1 fruit fly cellular context compared by ENCODE assay signal in the genomic region with DNA sequence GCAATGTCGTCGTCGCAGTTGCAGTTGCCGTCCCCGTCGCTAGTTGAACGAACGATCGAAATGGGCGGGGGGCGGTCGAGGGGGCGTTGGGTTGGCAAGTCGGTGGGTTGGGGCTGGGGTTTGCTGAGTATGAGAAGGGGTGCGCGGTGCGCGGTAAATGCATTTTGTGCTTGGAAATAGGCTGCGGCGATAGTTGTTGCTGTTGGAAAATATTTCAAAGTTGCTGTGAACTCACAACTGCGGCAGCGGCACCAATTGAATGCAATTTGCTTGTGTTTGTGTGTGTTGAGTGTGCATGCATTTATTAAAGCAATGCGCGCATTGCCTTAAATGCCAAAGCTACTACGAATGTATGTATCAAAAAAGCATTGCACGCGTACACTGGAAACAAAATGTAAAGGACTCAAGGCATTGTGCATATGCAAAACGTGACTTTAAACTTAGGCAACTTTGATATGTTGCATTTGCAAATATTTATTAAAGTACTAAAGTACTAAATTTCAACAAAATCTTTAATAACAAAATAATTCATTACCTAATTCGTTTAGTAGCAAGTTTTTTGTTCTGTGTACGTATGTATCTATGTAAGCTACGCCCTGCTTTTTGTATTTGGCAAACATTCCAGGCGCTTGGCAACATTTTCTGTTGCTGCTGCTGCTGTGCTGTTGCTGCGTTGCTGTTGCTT.
TF ChIP-seq lines count a peak whose summit lies in the region.

No protein-coding gene starts in this region.

TF ChIP-seq in whole organism, embryonic, 481 proteins besides CTCF, POLR2A, EP300 and RAD21 (continued from another document and continues in another):
- TF ChIP-seq CG30431 (GFP tag; optimal IDR thresholded peaks at IDR 0.05; lab: Kevin White, UChicago) (peak; percentile 7), ems (GFP tag; optimal IDR thresholded peaks at IDR 0.05; lab: Kevin White, UChicago) (no peak), prd (optimal IDR thresholded peaks at IDR 0.05; lab: Kevin White, UChicago) (no peak), prd (GFP tag; IDR thresholded peaks at IDR 0.05; lab: Robert Waterston, UW) (peak; percentile 39; the same call in 1 of the 3 replicates), jigr1 (GFP tag; IDR thresholded peaks at IDR 0.05; lab: Robert Waterston, UW) (0 out of 3 replicates have a peak, but pooled peaks have one; percentile 26), Gug (GFP tag; IDR thresholded peaks at IDR 0.05; lab: Robert Waterston, UW) (0 out of 4 replicates have a peak, but pooled peaks have one; percentile 13), Poxn (GFP tag; IDR thresholded peaks at IDR 0.05; lab: Robert Waterston, UW) (no peak), CG30020 (tag; optimal IDR thresholded peaks at IDR 0.05; lab: Kevin White, UChicago) (no peak), Stat92E (GFP tag; optimal IDR thresholded peaks at IDR 0.05; lab: Kevin White, UChicago) (no peak), Hand (GFP tag; optimal IDR thresholded peaks at IDR 0.05; lab: Kevin White, UChicago) (no peak), Opbp (GFP tag; IDR thresholded peaks at IDR 0.05; lab: Robert Waterston, UW; ENCODE audit: partially characterized antibody) (peak; percentile 55; the same call in 1 of the 3 replicates), Adf1 (GFP tag; IDR thresholded peaks at IDR 0.05; lab: Robert Waterston, UW) (no peak), sd (tag; optimal IDR thresholded peaks at IDR 0.05; lab: Kevin White, UChicago) (peak; percentile 77), CkIIα-i1 (GFP tag; IDR thresholded peaks at IDR 0.05; lab: Robert Waterston, UW) (no peak), CG9727 (GFP tag; optimal IDR thresholded peaks at IDR 0.05; lab: Kevin White, UChicago) (peak; percentile 9), CG10147 (GFP tag; optimal IDR thresholded peaks at IDR 0.05; lab: Kevin White, UChicago) (no peak), Camta (GFP tag; optimal IDR thresholded peaks at IDR 0.05; lab: Kevin White, UChicago) (peak; percentile 54), Optix (GFP tag; IDR thresholded peaks at IDR 0.05; lab: Robert Waterston, UW) (no peak), dmrt11E (tag; optimal IDR thresholded peaks at IDR 0.05; lab: Kevin White, UChicago) (peak; percentile 72), pnt (GFP tag; optimal IDR thresholded peaks at IDR 0.05; lab: Kevin White, UChicago) (peak; percentile 50), ci (GFP tag; IDR thresholded peaks at IDR 0.05; lab: Robert Waterston, UW) (peak; percentile 71; the same call in 2 of the 3 replicates), CG14667 (GFP tag; IDR thresholded peaks at IDR 0.05; lab: Robert Waterston, UW) (no peak; the same call in 1 of the 2 replicates), H15 (GFP tag; IDR thresholded peaks at IDR 0.05; lab: Robert Waterston, UW) (no peak; the same call in 2 of the 3 replicates), cwo (GFP tag; optimal IDR thresholded peaks at IDR 0.05; lab: Kevin White, UChicago) (no peak), CG16815 (GFP tag; optimal IDR thresholded peaks at IDR 0.05; lab: Kevin White, UChicago) (peak; percentile 9), dati (GFP tag; IDR thresholded peaks at IDR 0.05; lab: Robert Waterston, UW) (peak; percentile 22; the same call in 1 of the 2 replicates), ab (GFP tag; optimal IDR thresholded peaks at IDR 0.05; lab: Kevin White, UChicago) (no peak), wdn (GFP tag; IDR thresholded peaks at IDR 0.05; lab: Robert Waterston, UW) (no peak), CG11695 (GFP tag; IDR thresholded peaks at IDR 0.05; lab: Robert Waterston, UW) (peak; percentile 8; the same call in 1 of the 3 replicates), Lim3 (GFP tag; IDR thresholded peaks at IDR 0.05; lab: Robert Waterston, UW) (no peak), Pdp1 (GFP tag; optimal IDR thresholded peaks at IDR 0.05; lab: Kevin White, UChicago) (peak; percentile 5 to 44), al (GFP tag; IDR thresholded peaks at IDR 0.05; lab: Robert Waterston, UW) (no peak), cg (GFP tag; optimal IDR thresholded peaks at IDR 0.05; lab: Kevin White, UChicago) (peak; percentile 47), Ssrp (tag; optimal IDR thresholded peaks at IDR 0.05; lab: Kevin White, UChicago) (peak; percentile 63), CG10321 (GFP tag; IDR thresholded peaks at IDR 0.05; lab: Robert Waterston, UW) (no peak), fu2 (GFP tag; optimal IDR thresholded peaks at IDR 0.05; lab: Kevin White, UChicago) (no peak), twi (tag; optimal IDR thresholded peaks at IDR 0.05; lab: Kevin White, UChicago) (no peak), MESR4 (GFP tag; optimal IDR thresholded peaks at IDR 0.05; lab: Kevin White, UChicago) (no peak), B-H2 (GFP tag; optimal IDR thresholded peaks at IDR 0.05; lab: Kevin White, UChicago) (no peak), Fer3 (tag; optimal IDR thresholded peaks at IDR 0.05; lab: Kevin White, UChicago) (peak; percentile 26), CG8359 (GFP tag; optimal IDR thresholded peaks at IDR 0.05; lab: Kevin White, UChicago; ENCODE audit: borderline replicate concordance) (no peak), Awh (GFP tag; IDR thresholded peaks at IDR 0.05; lab: Robert Waterston, UW) (no peak), CG13775 (GFP tag; optimal IDR thresholded peaks at IDR 0.05; lab: Kevin White, UChicago) (no peak), Atf-2 (GFP tag; optimal IDR thresholded peaks at IDR 0.05; lab: Kevin White, UChicago) (peak; percentile 43), grau (tag; optimal IDR thresholded peaks at IDR 0.05; lab: Kevin White, UChicago) (peak; percentile 54), zen (tag; optimal IDR thresholded peaks at IDR 0.05; lab: Kevin White, UChicago) (peak; percentile 31), CG15601 (tag; optimal IDR thresholded peaks at IDR 0.05; lab: Kevin White, UChicago) (peak; percentile 29), Lhr (GFP tag; optimal IDR thresholded peaks at IDR 0.05; lab: Kevin White, UChicago) (peak; percentile 39), CG6689 (GFP tag; IDR thresholded peaks at IDR 0.05; lab: Robert Waterston, UW) (peak; percentile 48), ken (GFP tag; IDR thresholded peaks at IDR 0.05; lab: Robert Waterston, UW) (0 out of 3 replicates have a peak, but pooled peaks have one; percentile 34), CG2678 (tag; optimal IDR thresholded peaks at IDR 0.05; lab: Kevin White, UChicago) (peak; percentile 51), CG34422 (GFP tag; IDR thresholded peaks at IDR 0.05; lab: Robert Waterston, UW) (no peak), CG4854 (GFP tag; optimal IDR thresholded peaks at IDR 0.05; lab: Kevin White, UChicago) (peak; percentile 42), CG32772 (GFP tag; IDR thresholded peaks at IDR 0.05; lab: Robert Waterston, UW) (no peak), CG12219 (GFP tag; optimal IDR thresholded peaks at IDR 0.05; lab: Kevin White, UChicago) (peak; percentile 21), CG13424 (tag; optimal IDR thresholded peaks at IDR 0.05; lab: Kevin White, UChicago) (peak; percentile 35), CG12942 (GFP tag; optimal IDR thresholded peaks at IDR 0.05; lab: Kevin White, UChicago) (peak; percentile 18), CG18476 (GFP tag; optimal IDR thresholded peaks at IDR 0.05; lab: Kevin White, UChicago) (peak; percentile 15), oc (tag; optimal IDR thresholded peaks at IDR 0.05; lab: Kevin White, UChicago) (peak; percentile 7), CG11093 (GFP tag; IDR thresholded peaks at IDR 0.05; lab: Robert Waterston, UW) (no peak), bab2 (GFP tag; optimal IDR thresholded peaks at IDR 0.05; lab: Kevin White, UChicago) (no peak), gro (GFP tag; optimal IDR thresholded peaks at IDR 0.05; lab: Kevin White, UChicago) (no peak), CG1647 (GFP tag; optimal IDR thresholded peaks at IDR 0.05; lab: Kevin White, UChicago) (peak; percentile 14), Ets97D (GFP tag; optimal IDR thresholded peaks at IDR 0.05; lab: Kevin White, UChicago) (no peak), CG9437 (GFP tag; optimal IDR thresholded peaks at IDR 0.05; lab: Kevin White, UChicago) (peak; percentile 25), CG1602 (GFP tag; optimal IDR thresholded peaks at IDR 0.05; lab: Kevin White, UChicago) (peak; percentile 30), nmo (GFP tag; optimal IDR thresholded peaks at IDR 0.05; lab: Kevin White, UChicago) (peak; percentile 55), CG14014 (GFP tag; IDR thresholded peaks at IDR 0.05; lab: Robert Waterston, UW) (peak; percentile 33; the same call in 1 of the 2 replicates), emc (GFP tag; optimal IDR thresholded peaks at IDR 0.05; lab: Kevin White, UChicago) (no peak), ssp (GFP tag; IDR thresholded peaks at IDR 0.05; lab: Robert Waterston, UW) (no peak), sob (GFP tag; IDR thresholded peaks at IDR 0.05; lab: Robert Waterston, UW) (no peak), pzg (GFP tag; optimal IDR thresholded peaks at IDR 0.05; lab: Kevin White, UChicago) (no peak), slp2 (GFP tag; optimal IDR thresholded peaks at IDR 0.05; lab: Kevin White, UChicago) (peak; percentile 15), hb (GFP tag; IDR thresholded peaks at IDR 0.05; lab: Robert Waterston, UW; ENCODE audit: partially characterized antibody) (no peak), CG16863 (GFP tag; optimal IDR thresholded peaks at IDR 0.05; lab: Kevin White, UChicago) (peak; percentile 31), Spps (tag; optimal IDR thresholded peaks at IDR 0.05; lab: Kevin White, UChicago) (peak; percentile 60), PHDP (tag; optimal IDR thresholded peaks at IDR 0.05; lab: Kevin White, UChicago) (peak; percentile 45), kay (GFP tag; optimal IDR thresholded peaks at IDR 0.05; lab: Kevin White, UChicago) (no peak), Drgx (GFP tag; IDR thresholded peaks at IDR 0.05; lab: Robert Waterston, UW) (peak; percentile 98), croc (GFP tag; conservative IDR thresholded peaks at IDR 0.05; lab: Robert Waterston, UW) (peak; percentile 23; the same call in 2 of the 3 replicates), Dip3 (GFP tag; optimal IDR thresholded peaks at IDR 0.05; lab: Kevin White, UChicago) (no peak), pum (GFP tag; optimal IDR thresholded peaks at IDR 0.05; lab: Kevin White, UChicago) (peak; percentile 26), wek (GFP tag; optimal IDR thresholded peaks at IDR 0.05; lab: Kevin White, UChicago) (no peak), Oli (tag; optimal IDR thresholded peaks at IDR 0.05; lab: Kevin White, UChicago) (peak; percentile 73), yki (optimal IDR thresholded peaks at IDR 0.05; lab: Kevin White, UChicago) (no peak), mirr (GFP tag; optimal IDR thresholded peaks at IDR 0.05; lab: Kevin White, UChicago) (no peak), H2.0 (GFP tag; IDR thresholded peaks at IDR 0.05; lab: Robert Waterston, UW) (no peak), CG10431 (GFP tag; optimal IDR thresholded peaks at IDR 0.05; lab: Kevin White, UChicago) (peak; percentile 30), Sox102F (GFP tag; optimal IDR thresholded peaks at IDR 0.05; lab: Kevin White, UChicago) (peak; percentile 70), pita (GFP tag; optimal IDR thresholded peaks at IDR 0.05; lab: Kevin White, UChicago) (no peak), CG2875 (GFP tag; optimal IDR thresholded peaks at IDR 0.05; lab: Kevin White, UChicago) (peak; percentile 33), CG7556 (GFP tag; optimal IDR thresholded peaks at IDR 0.05; lab: Kevin White, UChicago) (peak; percentile 47), Ptx1 (GFP tag; IDR thresholded peaks at IDR 0.05; lab: Robert Waterston, UW) (peak; percentile 42; the same call in 1 of the 2 replicates), lab (GFP tag; optimal IDR thresholded peaks at IDR 0.05; lab: Kevin White, UChicago) (peak; percentile 5), dmrt99B (tag; optimal IDR thresholded peaks at IDR 0.05; lab: Kevin White, UChicago) (peak; percentile 63), CG16779 (GFP tag; IDR thresholded peaks at IDR 0.05; lab: Robert Waterston, UW) (no peak), usp (GFP tag; optimal IDR thresholded peaks at IDR 0.05; lab: Kevin White, UChicago) (no peak), CG4404 (GFP tag; IDR thresholded peaks at IDR 0.05; lab: Robert Waterston, UW) (no peak), wor (GFP tag; IDR thresholded peaks at IDR 0.05; lab: Robert Waterston, UW) (no peak), peb (GFP tag; IDR thresholded peaks at IDR 0.05; lab: Robert Waterston, UW) (no peak), Atf3 (GFP tag; optimal IDR thresholded peaks at IDR 0.05; lab: Kevin White, UChicago) (no peak), CG33557 (GFP tag; optimal IDR thresholded peaks at IDR 0.05; lab: Kevin White, UChicago) (peak; percentile 9), HLH4C (GFP tag; IDR thresholded peaks at IDR 0.05; lab: Robert Waterston, UW; ENCODE audit: partially characterized antibody) (no peak), CG43689 (GFP tag; IDR thresholded peaks at IDR 0.05; lab: Robert Waterston, UW) (no peak), CG15269 (tag; optimal IDR thresholded peaks at IDR 0.05; lab: Kevin White, UChicago) (peak; percentile 27), az2 (GFP tag; optimal IDR thresholded peaks at IDR 0.05; lab: Kevin White, UChicago) (peak; percentile 46), fd102C (GFP tag; optimal IDR thresholded peaks at IDR 0.05; lab: Kevin White, UChicago) (peak; percentile 9), CHES-1-like (GFP tag; optimal IDR thresholded peaks at IDR 0.05; lab: Kevin White, UChicago) (no peak), phol (tag; optimal IDR thresholded peaks at IDR 0.05; lab: Kevin White, UChicago) (peak; percentile 74), seq (GFP tag; IDR thresholded peaks at IDR 0.05; lab: Robert Waterston, UW) (no peak), CG18262 (tag; optimal IDR thresholded peaks at IDR 0.05; lab: Kevin White, UChicago) (peak; percentile 51), ap (GFP tag; IDR thresholded peaks at IDR 0.05; lab: Robert Waterston, UW) (0 out of 2 replicates have a peak, but pooled peaks have one; percentile 12), Vsx1 (GFP tag; optimal IDR thresholded peaks at IDR 0.05; lab: Kevin White, UChicago) (peak; percentile 14), CG9215 (GFP tag; IDR thresholded peaks at IDR 0.05; lab: Robert Waterston, UW) (no peak), CG2889 (GFP tag; IDR thresholded peaks at IDR 0.05; lab: Robert Waterston, UW) (no peak), CG15696 (tag; optimal IDR thresholded peaks at IDR 0.05; lab: Kevin White, UChicago) (peak; percentile 0), CG6654 (GFP tag; optimal IDR thresholded peaks at IDR 0.05; lab: Kevin White, UChicago) (peak; percentile 9), CG3726 (GFP tag; IDR thresholded peaks at IDR 0.05; lab: Robert Waterston, UW) (0 out of 3 replicates have a peak, but pooled peaks have one; percentile 49), otp (GFP tag; IDR thresholded peaks at IDR 0.05; lab: Robert Waterston, UW) (0 out of 3 replicates have a peak, but pooled peaks have one; percentile 19), fd96Cb (tag; optimal IDR thresholded peaks at IDR 0.05; lab: Kevin White, UChicago) (peak; percentile 57), CG6175 (GFP tag; IDR thresholded peaks at IDR 0.05; lab: Robert Waterston, UW) (0 out of 3 replicates have a peak, but pooled peaks have one; percentile 52), MTF-1 (GFP tag; optimal IDR thresholded peaks at IDR 0.05; lab: Kevin White, UChicago; ENCODE audit: borderline replicate concordance) (no peak), lola (GFP tag; optimal IDR thresholded peaks at IDR 0.05; lab: Kevin White, UChicago) (peak in 1 of 3 experiments; percentile 68)
